Fruit fly (Drosophila melanogaster): Measurements from ENCODE around the gene CG5455.

The CG5455 gene

dm6 chr3R:26436540-26436939 is 24.8 kb upstream of the CG5455 start (continued):
- TF ChIP-seq disco-r (GFP tag; optimal IDR thresholded peaks at IDR 0.05) (no peak), dati (GFP tag; IDR thresholded peaks at IDR 0.05) (no peak), gsb-n (tag; optimal IDR thresholded peaks at IDR 0.05) (peak; percentile 35), CG3163 (GFP tag; optimal IDR thresholded peaks at IDR 0.05) (no peak), CG10366 (GFP tag; IDR thresholded peaks at IDR 0.05) (peak; percentile 67), slbo (GFP tag; IDR thresholded peaks at IDR 0.05) (peak; percentile 40; the same call in 1 of the 2 replicates), Tbp (GFP tag; optimal IDR thresholded peaks at IDR 0.05) (no peak), CG34422 (GFP tag; IDR thresholded peaks at IDR 0.05) (peak; percentile 47; the same call in 1 of the 3 replicates), nau (GFP tag; optimal IDR thresholded peaks at IDR 0.05) (peak; percentile 4), dm (GFP tag; optimal IDR thresholded peaks at IDR 0.05) (no peak), CG15479 (GFP tag; optimal IDR thresholded peaks at IDR 0.05) (no peak), HLH4C (GFP tag; IDR thresholded peaks at IDR 0.05; ENCODE audit: partially characterized antibody) (no peak), CG11504 (tag; optimal IDR thresholded peaks at IDR 0.05) (peak; percentile 71), CG14667 (GFP tag; IDR thresholded peaks at IDR 0.05) (peak; percentile 37), CG8281 (tag; optimal IDR thresholded peaks at IDR 0.05) (no peak), CG13424 (tag; optimal IDR thresholded peaks at IDR 0.05) (peak; percentile 24), gcm (GFP tag; optimal IDR thresholded peaks at IDR 0.05) (no peak), CG8290 (GFP tag; optimal IDR thresholded peaks at IDR 0.05) (no peak), CG8290 (tag; optimal IDR thresholded peaks at IDR 0.05) (peak in 1 of 2 experiments; percentile 70), Antp (GFP tag; optimal IDR thresholded peaks at IDR 0.05) (peak; percentile 10), CG8765 (GFP tag; IDR thresholded peaks at IDR 0.05) (no peak), D19A (tag; optimal IDR thresholded peaks at IDR 0.05) (peak; percentile 24), Fer3 (tag; optimal IDR thresholded peaks at IDR 0.05) (peak; percentile 38), CG7357 (GFP tag; IDR thresholded peaks at IDR 0.05) (peak; percentile 44; the same call in 1 of the 3 replicates), Xbp1 (GFP tag; optimal IDR thresholded peaks at IDR 0.05) (peak; percentile 59), row (GFP tag; IDR thresholded peaks at IDR 0.05) (peak; percentile 43; the same call in 1 of the 3 replicates), CG8388 (GFP tag; optimal IDR thresholded peaks at IDR 0.05) (peak; percentile 41), gce (GFP tag; IDR thresholded peaks at IDR 0.05) (peak; percentile 23; the same call in 1 of the 3 replicates), CG6854 (GFP tag; optimal IDR thresholded peaks at IDR 0.05) (no peak), CG17385 (GFP tag; optimal IDR thresholded peaks at IDR 0.05) (peak; percentile 19), oc (tag; optimal IDR thresholded peaks at IDR 0.05) (no peak), pan (optimal IDR thresholded peaks at IDR 0.05) (no peak), pan (GFP tag; optimal IDR thresholded peaks at IDR 0.05 in 1 of 2, IDR thresholded peaks at IDR 0.05 in 1 of 2) (peak in 1 of 2 experiments; percentile 65), CG6175 (GFP tag; IDR thresholded peaks at IDR 0.05) (no peak), bab2 (GFP tag; optimal IDR thresholded peaks at IDR 0.05) (peak; percentile 48), Nf-YA (GFP tag; IDR thresholded peaks at IDR 0.05) (no peak), mam (GFP tag; optimal IDR thresholded peaks at IDR 0.05) (peak; percentile 2), az2 (GFP tag; optimal IDR thresholded peaks at IDR 0.05) (peak; percentile 46), CG1233 (GFP tag; optimal IDR thresholded peaks at IDR 0.05) (no peak), tgo (GFP tag; IDR thresholded peaks at IDR 0.05) (peak; percentile 54), trem (tag; optimal IDR thresholded peaks at IDR 0.05) (peak; percentile 5), ATbp (GFP tag; optimal IDR thresholded peaks at IDR 0.05) (peak; percentile 38), HmgD (GFP tag; optimal IDR thresholded peaks at IDR 0.05) (no peak), crol (GFP tag; IDR thresholded peaks at IDR 0.05) (no peak), CG7556 (GFP tag; optimal IDR thresholded peaks at IDR 0.05) (peak; percentile 36), CG2678 (tag; optimal IDR thresholded peaks at IDR 0.05) (peak; percentile 55), bcd (GFP tag; optimal IDR thresholded peaks at IDR 0.05) (peak; percentile 18), ci (GFP tag; IDR thresholded peaks at IDR 0.05) (peak; percentile 74; the same call in 2 of the 3 replicates), sens (GFP tag) (peak; percentile 84), danr (GFP tag; IDR thresholded peaks at IDR 0.05) (0 out of 2 replicates have a peak, but pooled peaks have one; percentile 19), run (tag; optimal IDR thresholded peaks at IDR 0.05) (no peak), CG13624 (GFP tag; optimal IDR thresholded peaks at IDR 0.05) (peak; percentile 22)
